Comparison of ENCODE assay signal across 1 fruit fly cellular context in the genomic region with DNA sequence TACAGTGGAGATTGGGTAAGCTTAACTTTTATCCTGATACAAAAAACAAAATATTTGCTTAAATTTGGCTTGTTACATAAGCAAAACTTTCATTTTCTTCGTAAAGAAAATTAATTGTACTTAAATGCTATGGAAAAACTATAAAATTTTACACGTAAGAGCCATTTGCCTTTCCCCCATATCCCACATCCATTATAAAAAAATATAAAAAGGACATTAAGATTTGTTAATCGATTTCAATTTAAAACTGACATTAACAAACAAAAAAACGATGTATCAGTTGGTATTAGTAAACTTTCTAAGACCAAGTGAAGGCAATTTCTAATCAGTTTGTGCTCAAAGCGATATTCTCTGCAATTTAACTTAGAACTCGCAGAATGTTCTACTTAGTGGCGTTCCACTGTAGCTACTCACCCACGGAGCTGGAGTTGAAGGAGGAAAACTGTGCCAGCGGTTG.
TF ChIP-seq lines count a peak whose summit lies in the region.

No protein-coding gene starts in this region.

TF ChIP-seq in whole organism, embryonic, 481 proteins besides CTCF, POLR2A, EP300 and RAD21 (continued from another document):
- peak; percentile 25 for TF ChIP-seq D19A (tag; optimal IDR thresholded peaks at IDR 0.05; lab: Kevin White, UChicago)
- no peak for TF ChIP-seq fu2 (GFP tag; optimal IDR thresholded peaks at IDR 0.05; lab: Kevin White, UChicago)
- no peak for TF ChIP-seq ind (GFP tag; optimal IDR thresholded peaks at IDR 0.05; lab: Kevin White, UChicago)
- peak; percentile 47 for TF ChIP-seq CG7839 (tag; optimal IDR thresholded peaks at IDR 0.05; lab: Kevin White, UChicago)
- no peak for TF ChIP-seq CG3065 (GFP tag; optimal IDR thresholded peaks at IDR 0.05; lab: Kevin White, UChicago)
- no peak for TF ChIP-seq inv (GFP tag; IDR thresholded peaks at IDR 0.05; lab: Robert Waterston, UW; ENCODE audit: partially characterized antibody)
- peak; percentile 32 for TF ChIP-seq Sox100B (GFP tag; optimal IDR thresholded peaks at IDR 0.05; lab: Kevin White, UChicago)
- TF ChIP-seq phol (tag; optimal IDR thresholded peaks at IDR 0.05; lab: Kevin White, UChicago): peak; percentile 43
- TF ChIP-seq CG13287 (GFP tag; IDR thresholded peaks at IDR 0.05; lab: Robert Waterston, UW; ENCODE audit: partially characterized antibody): no peak
- TF ChIP-seq lmd (GFP tag; IDR thresholded peaks at IDR 0.05; lab: Robert Waterston, UW): peak; percentile 16; the same call in 1 of the 2 replicates
- no peak for TF ChIP-seq Atf6 (GFP tag; IDR thresholded peaks at IDR 0.05; lab: Robert Waterston, UW)
- no peak for TF ChIP-seq CG4730 (GFP tag; IDR thresholded peaks at IDR 0.05; lab: Robert Waterston, UW)
- no peak for TF ChIP-seq CG4360 (GFP tag; IDR thresholded peaks at IDR 0.05; lab: Robert Waterston, UW)
- no peak for TF ChIP-seq pho (GFP tag; optimal IDR thresholded peaks at IDR 0.05; lab: Kevin White, UChicago)
- peak; percentile 25 for TF ChIP-seq CG33557 (GFP tag; optimal IDR thresholded peaks at IDR 0.05; lab: Kevin White, UChicago)
- TF ChIP-seq MTF-1 (GFP tag; optimal IDR thresholded peaks at IDR 0.05; lab: Kevin White, UChicago; ENCODE audit: borderline replicate concordance): no peak
- peak; percentile 11 for TF ChIP-seq Six4 (GFP tag; optimal IDR thresholded peaks at IDR 0.05; lab: Kevin White, UChicago)
- TF ChIP-seq grau (tag; optimal IDR thresholded peaks at IDR 0.05; lab: Kevin White, UChicago): peak; percentile 90
- peak; percentile 12 for TF ChIP-seq fd96Cb (tag; optimal IDR thresholded peaks at IDR 0.05; lab: Kevin White, UChicago)
- TF ChIP-seq CG10366 (GFP tag; IDR thresholded peaks at IDR 0.05; lab: Robert Waterston, UW): no peak
- TF ChIP-seq CG10654 (GFP tag; optimal IDR thresholded peaks at IDR 0.05; lab: Kevin White, UChicago): no peak
- TF ChIP-seq CG3838 (GFP tag; optimal IDR thresholded peaks at IDR 0.05; lab: Kevin White, UChicago): no peak
- peak; percentile 19 for TF ChIP-seq odd (GFP tag; optimal IDR thresholded peaks at IDR 0.05; lab: Kevin White, UChicago)
- no peak; the same call in 1 of the 2 replicates for TF ChIP-seq vvl (GFP tag; IDR thresholded peaks at IDR 0.05; lab: Robert Waterston, UW)
- peak; percentile 2 for TF ChIP-seq unpg (GFP tag; optimal IDR thresholded peaks at IDR 0.05; lab: Kevin White, UChicago)
- TF ChIP-seq lilli (GFP tag; optimal IDR thresholded peaks at IDR 0.05; lab: Kevin White, UChicago): peak; percentile 27
- no peak for TF ChIP-seq Optix (GFP tag; IDR thresholded peaks at IDR 0.05; lab: Robert Waterston, UW)
- TF ChIP-seq chif (GFP tag; optimal IDR thresholded peaks at IDR 0.05; lab: Kevin White, UChicago): peak in 1 of 2 experiments; percentile 16
- no peak for TF ChIP-seq Bdp1 (GFP tag; optimal IDR thresholded peaks at IDR 0.05; lab: Kevin White, UChicago)
- peak; percentile 18 for TF ChIP-seq mam (GFP tag; optimal IDR thresholded peaks at IDR 0.05; lab: Kevin White, UChicago)
- peak; percentile 6 for TF ChIP-seq CG7786 (GFP tag; optimal IDR thresholded peaks at IDR 0.05; lab: Kevin White, UChicago)
- TF ChIP-seq vfl (GFP tag; optimal IDR thresholded peaks at IDR 0.05; lab: Kevin White, UChicago): no peak
- TF ChIP-seq CG15696 (tag; optimal IDR thresholded peaks at IDR 0.05; lab: Kevin White, UChicago): peak; percentile 10
- no peak for TF ChIP-seq crp (GFP tag; optimal IDR thresholded peaks at IDR 0.05; lab: Kevin White, UChicago)
- TF ChIP-seq CG8290 (GFP tag; optimal IDR thresholded peaks at IDR 0.05; lab: Kevin White, UChicago): peak; percentile 11
- TF ChIP-seq CG8290 (tag; optimal IDR thresholded peaks at IDR 0.05; lab: Kevin White, UChicago): no peak
- TF ChIP-seq CG11247 (GFP tag; IDR thresholded peaks at IDR 0.05; lab: Robert Waterston, UW): no peak
- TF ChIP-seq Chrac-16 (GFP tag; optimal IDR thresholded peaks at IDR 0.05; lab: Kevin White, UChicago): peak; percentile 37
- TF ChIP-seq trem (tag; optimal IDR thresholded peaks at IDR 0.05; lab: Kevin White, UChicago): no peak
- TF ChIP-seq Hr39 (optimal IDR thresholded peaks at IDR 0.05; lab: Kevin White, UChicago): no peak
- TF ChIP-seq sc (optimal IDR thresholded peaks at IDR 0.05; lab: Kevin White, UChicago): no peak
- TF ChIP-seq sc (GFP tag; optimal IDR thresholded peaks at IDR 0.05; lab: Kevin White, UChicago): no peak
- TF ChIP-seq CG17186 (GFP tag; optimal IDR thresholded peaks at IDR 0.05; lab: Kevin White, UChicago): no peak
- TF ChIP-seq sens (GFP tag; lab: Kevin White, UChicago): peak; percentile 67
- peak; percentile 36 for TF ChIP-seq Hsf (GFP tag; optimal IDR thresholded peaks at IDR 0.05; lab: Kevin White, UChicago)
- peak; percentile 45 for TF ChIP-seq CG9727 (GFP tag; optimal IDR thresholded peaks at IDR 0.05; lab: Kevin White, UChicago)
- TF ChIP-seq jing (GFP tag; optimal IDR thresholded peaks at IDR 0.05; lab: Kevin White, UChicago): no peak
- TF ChIP-seq nom (GFP tag; optimal IDR thresholded peaks at IDR 0.05; lab: Kevin White, UChicago): no peak
- TF ChIP-seq slbo (GFP tag; IDR thresholded peaks at IDR 0.05; lab: Robert Waterston, UW): no peak
- peak; percentile 5 for TF ChIP-seq CG12659 (GFP tag; optimal IDR thresholded peaks at IDR 0.05; lab: Kevin White, UChicago)
- peak; percentile 33 for TF ChIP-seq CG12391 (tag; optimal IDR thresholded peaks at IDR 0.05; lab: Kevin White, UChicago)
- TF ChIP-seq CoRest (tag; optimal IDR thresholded peaks at IDR 0.05; lab: Kevin White, UChicago): peak; percentile 49
- no peak for TF ChIP-seq HmgD (GFP tag; optimal IDR thresholded peaks at IDR 0.05; lab: Kevin White, UChicago)
- TF ChIP-seq CG13424 (tag; optimal IDR thresholded peaks at IDR 0.05; lab: Kevin White, UChicago): peak; percentile 31
- TF ChIP-seq NfI (GFP tag; optimal IDR thresholded peaks at IDR 0.05; lab: Kevin White, UChicago): no peak
- peak; percentile 25 for TF ChIP-seq CG3281 (GFP tag; optimal IDR thresholded peaks at IDR 0.05; lab: Kevin White, UChicago)
- TF ChIP-seq CG1602 (GFP tag; optimal IDR thresholded peaks at IDR 0.05; lab: Kevin White, UChicago): peak; percentile 14
- TF ChIP-seq CG14860 (GFP tag; IDR thresholded peaks at IDR 0.05; lab: Robert Waterston, UW; ENCODE audit: partially characterized antibody): no peak
- peak; percentile 57 for TF ChIP-seq CG30403 (GFP tag; optimal IDR thresholded peaks at IDR 0.05; lab: Kevin White, UChicago)
- TF ChIP-seq chn (GFP tag; optimal IDR thresholded peaks at IDR 0.05; lab: Kevin White, UChicago): peak; percentile 20
- TF ChIP-seq Lhr (GFP tag; optimal IDR thresholded peaks at IDR 0.05; lab: Kevin White, UChicago): no peak
- TF ChIP-seq CG1233 (GFP tag; optimal IDR thresholded peaks at IDR 0.05; lab: Kevin White, UChicago): peak; percentile 15
- peak; percentile 38 for TF ChIP-seq CG2120 (GFP tag; optimal IDR thresholded peaks at IDR 0.05; lab: Kevin White, UChicago)
- peak; percentile 33 for TF ChIP-seq lab (GFP tag; optimal IDR thresholded peaks at IDR 0.05; lab: Kevin White, UChicago)
- no peak for TF ChIP-seq hbn (GFP tag; IDR thresholded peaks at IDR 0.05; lab: Robert Waterston, UW; ENCODE audit: partially characterized antibody)
- peak; percentile 24 for TF ChIP-seq dmrt11E (tag; optimal IDR thresholded peaks at IDR 0.05; lab: Kevin White, UChicago)
- no peak for TF ChIP-seq kah (GFP tag; optimal IDR thresholded peaks at IDR 0.05; lab: Kevin White, UChicago)
- TF ChIP-seq CG31441 (GFP tag; IDR thresholded peaks at IDR 0.05; lab: Robert Waterston, UW): peak; percentile 56; the same call in 1 of the 2 replicates
- TF ChIP-seq nmo (GFP tag; optimal IDR thresholded peaks at IDR 0.05; lab: Kevin White, UChicago): peak; percentile 41
- TF ChIP-seq CG18262 (tag; optimal IDR thresholded peaks at IDR 0.05; lab: Kevin White, UChicago): peak; percentile 69
- TF ChIP-seq CG10209 (GFP tag; optimal IDR thresholded peaks at IDR 0.05; lab: Kevin White, UChicago): peak; percentile 11
- TF ChIP-seq CG11504 (tag; optimal IDR thresholded peaks at IDR 0.05; lab: Kevin White, UChicago): peak; percentile 56
- no peak for TF ChIP-seq ash1 (GFP tag; optimal IDR thresholded peaks at IDR 0.05; lab: Kevin White, UChicago)
- TF ChIP-seq Neu2 (GFP tag; optimal IDR thresholded peaks at IDR 0.05; lab: Kevin White, UChicago; ENCODE audit: borderline replicate concordance): peak; percentile 43
- TF ChIP-seq dmrt99B (tag; optimal IDR thresholded peaks at IDR 0.05; lab: Kevin White, UChicago): peak; percentile 44
- peak; percentile 58 for TF ChIP-seq row (GFP tag; IDR thresholded peaks at IDR 0.05; lab: Robert Waterston, UW)
- TF ChIP-seq cwo (GFP tag; optimal IDR thresholded peaks at IDR 0.05; lab: Kevin White, UChicago): peak; percentile 12
- TF ChIP-seq scrt (GFP tag; optimal IDR thresholded peaks at IDR 0.05; lab: Kevin White, UChicago): no peak
- TF ChIP-seq Bgb (GFP tag; IDR thresholded peaks at IDR 0.05; lab: Robert Waterston, UW; ENCODE audit: partially characterized antibody): no peak
- peak in 1 of 2 experiments; percentile 59 for TF ChIP-seq eve (GFP tag; optimal IDR thresholded peaks at IDR 0.05; lab: Kevin White, UChicago)
- no peak for TF ChIP-seq trh (GFP tag; optimal IDR thresholded peaks at IDR 0.05; lab: Kevin White, UChicago)
- peak; percentile 53 for TF ChIP-seq CG2712 (tag; optimal IDR thresholded peaks at IDR 0.05; lab: Kevin White, UChicago)
- no peak for TF ChIP-seq CG11085 (GFP tag; IDR thresholded peaks at IDR 0.05; lab: Robert Waterston, UW)
- peak; percentile 19 for TF ChIP-seq CG13775 (GFP tag; optimal IDR thresholded peaks at IDR 0.05; lab: Kevin White, UChicago)
- no peak for TF ChIP-seq cg (GFP tag; optimal IDR thresholded peaks at IDR 0.05; lab: Kevin White, UChicago)
- TF ChIP-seq bab2 (GFP tag; optimal IDR thresholded peaks at IDR 0.05; lab: Kevin White, UChicago): no peak
